Fruit fly (Drosophila melanogaster) whole organism, embryonic: ENCODE results near the gene Dpp10.

ENCODE experiments used
- Ada2b ChIP-seq: fragments of 200-800 bp; sonication (Bioruptor generic); IDR thresholded peaks from 2 replicates; pipeline ENCODE4 v1.3.6; 2022; ENCODE audit warnings: missing biosample characterization, missing genetic modification characterization
- Awh ChIP-seq: fragments of 200-800 bp; sonication (Bioruptor generic); IDR thresholded peaks from 2 replicates; pipeline ENCODE4, ENCODE4 v1.3.6; 2022; ENCODE audit warnings: missing biosample characterization, missing genetic modification characterization
- CG11085 ChIP-seq: fragments of 200-800 bp; sonication (Bioruptor generic); IDR thresholded peaks from 2 replicates; pipeline ENCODE4 v1.3.6; 2022; ENCODE audit warnings: missing biosample characterization, missing genetic modification characterization
- CG11560 ChIP-seq: fragments of 200-800 bp; sonication (Bioruptor generic); IDR thresholded peaks from 3 replicates; pipeline ENCODE4 v1.3.6; 2022; ENCODE audit warnings: missing biosample characterization, missing genetic modification characterization
- CG12071 ChIP-seq: fragments of 200-800 bp; sonication (Bioruptor generic); optimal IDR thresholded peaks from 3 replicates; lab custom pipeline; 2018; ENCODE audit warnings: missing biosample characterization, mild to moderate bottlenecking, missing genetic modification characterization
- CG12104 ChIP-seq: fragments of 200-800 bp; sonication (Bioruptor generic); optimal IDR thresholded peaks from 3 replicates; lab custom pipeline; 2016; ENCODE audit warnings: missing biosample characterization, missing genetic modification characterization
- CG1233 ChIP-seq: fragments of 200-800 bp; sonication (Bioruptor generic); optimal IDR thresholded peaks from 4 replicates; lab custom pipeline; 2018; ENCODE audit warnings: missing biosample characterization, mild to moderate bottlenecking, missing genetic modification characterization
- CG15073 ChIP-seq: fragments of 200-800 bp; sonication (Bioruptor generic); optimal IDR thresholded peaks from 2 replicates; lab custom pipeline; 2016; ENCODE audit warnings: missing biosample characterization, missing genetic modification characterization
- CG1832 ChIP-seq: fragments of 200-800 bp; sonication (Bioruptor generic); optimal IDR thresholded peaks from 2 replicates; lab custom pipeline; 2017; ENCODE audit warnings: missing biosample characterization, mild to moderate bottlenecking, missing genetic modification characterization, inconsistent platforms
- CG18619 ChIP-seq: fragments of 200-800 bp; sonication (Bioruptor generic); optimal IDR thresholded peaks from 3 replicates; lab custom pipeline; 2017; ENCODE audit warnings: missing biosample characterization, mild to moderate bottlenecking, missing genetic modification characterization
- CG2678 ChIP-seq: fragments of 200-800 bp; sonication (Bioruptor generic); optimal IDR thresholded peaks from 3 replicates; lab custom pipeline; 2019; ENCODE audit warnings: missing biosample characterization, mild to moderate bottlenecking, missing genetic modification characterization, moderate library complexity
- CG33557 ChIP-seq: fragments of 200-800 bp; sonication (Bioruptor generic); optimal IDR thresholded peaks from 2 replicates; lab custom pipeline; 2019; ENCODE audit warnings: missing biosample characterization, mild to moderate bottlenecking, missing genetic modification characterization, moderate library complexity
- CG34422 ChIP-seq: fragments of 200-800 bp; sonication (Bioruptor generic); IDR thresholded peaks from 3 replicates; pipeline ENCODE4 v1.3.6; 2022; ENCODE audit warnings: missing biosample characterization, missing genetic modification characterization
- CG8359 ChIP-seq: fragments of 200-800 bp; sonication (Bioruptor generic); optimal IDR thresholded peaks from 2 replicates; lab custom pipeline; 2017; ENCODE audit warnings: missing biosample characterization, mild to moderate bottlenecking, missing genetic modification characterization, borderline replicate concordance
- CG9727 ChIP-seq: fragments of 200-800 bp; sonication (Bioruptor generic); optimal IDR thresholded peaks from 3 replicates; lab custom pipeline; 2017; ENCODE audit warnings: missing biosample characterization, mild to moderate bottlenecking, missing genetic modification characterization
- CG9797 ChIP-seq: fragments of 200-800 bp; sonication (Bioruptor generic); optimal IDR thresholded peaks from 3 replicates; lab custom pipeline; 2018; ENCODE audit warnings: missing biosample characterization, mild to moderate bottlenecking, missing genetic modification characterization
- Chrac-16 ChIP-seq: fragments of 200-800 bp; sonication (Bioruptor generic); optimal IDR thresholded peaks from 3 replicates; lab custom pipeline; 2016; ENCODE audit warnings: missing biosample characterization, missing genetic modification characterization
- Fer1 ChIP-seq: fragments of 200-800 bp; sonication (Bioruptor generic); optimal IDR thresholded peaks from 2 replicates; lab custom pipeline; 2017; ENCODE audit warnings: missing biosample characterization, mild to moderate bottlenecking, missing genetic modification characterization
- Fer3 ChIP-seq: fragments of 200-800 bp; sonication (Bioruptor generic); optimal IDR thresholded peaks from 2 replicates; lab custom pipeline; 2018; ENCODE audit warnings: missing biosample characterization, mild to moderate bottlenecking, missing genetic modification characterization, moderate library complexity
- Gug ChIP-seq: fragments of 200-800 bp; sonication (Bioruptor generic); IDR thresholded peaks from 4 replicates; pipeline ENCODE4 v1.3.6; 2022; ENCODE audit warnings: missing biosample characterization, missing genetic modification characterization
- Hmr ChIP-seq: fragments of 200-800 bp; sonication (Bioruptor generic); optimal IDR thresholded peaks from 3 replicates; lab custom pipeline; 2017; ENCODE audit warnings: mild to moderate bottlenecking, missing biosample characterization, missing genetic modification reagents, missing genetic modification characterization
- NC2β ChIP-seq: fragments of 200-800 bp; sonication (Bioruptor generic); optimal IDR thresholded peaks from 2 replicates; lab custom pipeline; 2016; ENCODE audit warnings: missing biosample characterization, missing genetic modification characterization
- Nf-YC ChIP-seq: fragments of 200-800 bp; optimal IDR thresholded peaks from 3 replicates; lab custom pipeline; 2019; ENCODE audit warnings: missing biosample characterization, mild to moderate bottlenecking, missing genetic modification characterization, moderate library complexity
- Poxn ChIP-seq: fragments of 200-800 bp; sonication (Bioruptor generic); IDR thresholded peaks from 2 replicates; pipeline ENCODE4 v1.3.6; 2022; ENCODE audit warnings: missing biosample characterization, missing genetic modification characterization
- ac ChIP-seq: fragments of 200-800 bp; sonication (Bioruptor generic); optimal IDR thresholded peaks from 3 replicates; lab custom pipeline; 2017; ENCODE audit warnings: missing biosample characterization, mild to moderate bottlenecking, missing genetic modification characterization
- bigmax ChIP-seq: fragments of 200-800 bp; sonication (Bioruptor generic); optimal IDR thresholded peaks from 2 replicates; lab custom pipeline; 2018; ENCODE audit warnings: missing biosample characterization, mild to moderate bottlenecking, missing genetic modification characterization
- btn ChIP-seq: fragments of 200-800 bp; sonication (Bioruptor generic); optimal IDR thresholded peaks from 2 replicates; lab custom pipeline; 2016; ENCODE audit warnings: missing biosample characterization, missing genetic modification characterization
- chinmo ChIP-seq: fragments of 200-800 bp; sonication (Bioruptor generic); IDR thresholded peaks from 4 replicates; pipeline ENCODE4 v1.3.6; 2022; ENCODE audit warnings: missing biosample characterization, missing genetic modification characterization; ENCODE audit not compliant: partially characterized antibody
- ci ChIP-seq: fragments of 200-800 bp; sonication (Bioruptor generic); IDR thresholded peaks from 3 replicates; pipeline ENCODE4 v1.3.6; 2022; ENCODE audit warnings: missing biosample characterization, missing genetic modification characterization
- da ChIP-seq: fragments of 200-800 bp; sonication (Bioruptor generic); optimal IDR thresholded peaks from 2 replicates; lab custom pipeline; 2016; ENCODE audit warnings: missing biosample characterization, missing genetic modification characterization
- dan ChIP-seq: fragments of 200-800 bp; sonication (Bioruptor generic); IDR thresholded peaks from 2 replicates; pipeline ENCODE4 v1.3.6; 2022; ENCODE audit warnings: missing biosample characterization, missing genetic modification characterization
- dm ChIP-seq: fragments of 200-800 bp; sonication (Bioruptor generic); optimal IDR thresholded peaks from 3 replicates; lab custom pipeline; 2016; ENCODE audit warnings: missing biosample characterization, missing genetic modification characterization
- esg ChIP-seq: fragments of 200-800 bp; sonication (Bioruptor generic); conservative IDR thresholded peaks from 2 replicates; pipeline ENCODE4 v1.3.6; 2022; ENCODE audit warnings: missing biosample characterization, missing genetic modification characterization
- fd102C ChIP-seq: fragments of 200-800 bp; sonication (Bioruptor generic); optimal IDR thresholded peaks from 2 replicates; lab custom pipeline; 2018; ENCODE audit warnings: missing biosample characterization, mild to moderate bottlenecking, missing genetic modification characterization, moderate library complexity
- fd3F ChIP-seq: fragments of 200-800 bp; sonication (Bioruptor generic); optimal IDR thresholded peaks from 2 replicates; lab custom pipeline; 2018; ENCODE audit warnings: missing biosample characterization, mild to moderate bottlenecking, missing genetic modification characterization, moderate library complexity
- ftz-f1 ChIP-seq: fragments of 200-800 bp; sonication (Bioruptor generic); optimal IDR thresholded peaks from 2 replicates; lab custom pipeline; 2016; ENCODE audit warnings: missing biosample characterization, missing genetic modification characterization
- gcm ChIP-seq: fragments of 200-800 bp; sonication (Bioruptor generic); optimal IDR thresholded peaks from 2 replicates; lab custom pipeline; 2019; ENCODE audit warnings: missing biosample characterization, mild to moderate bottlenecking, missing genetic modification characterization, moderate library complexity
- jumu ChIP-seq: fragments of 200-800 bp; sonication (Bioruptor generic); optimal IDR thresholded peaks from 3 replicates; lab custom pipeline; 2016; ENCODE audit warnings: missing biosample characterization, missing genetic modification characterization
- klu ChIP-seq: fragments of 200-800 bp; sonication (Bioruptor generic); IDR thresholded peaks from 2 replicates; pipeline ENCODE4 v1.3.6; 2022; ENCODE audit warnings: missing biosample characterization, missing genetic modification characterization
- kni ChIP-seq: fragments of 200-800 bp; sonication (Bioruptor generic); optimal IDR thresholded peaks from 3 replicates; lab custom pipeline; 2017; ENCODE audit warnings: mild to moderate bottlenecking, missing biosample characterization, missing genetic modification reagents, missing genetic modification characterization
- lov ChIP-seq, 2 experiments: fragments of 200-800 bp in 1 of 2; fragments of >200 bp in 1 of 2; sonication (Bioruptor generic) in 1 of 2; IDR thresholded peaks in 1 of 2; optimal IDR thresholded peaks in 1 of 2; 2 replicates in 1 of 2; 3 replicates in 1 of 2; pipeline versions ENCODE4 v1.3.6 to Lab custom; 2017 to 2022; ENCODE audit warnings: missing biosample characterization in 1 of 2, missing genetic modification characterization in 1 of 2
- nerfin-2 ChIP-seq: fragments of 200-800 bp; sonication (Bioruptor generic); IDR thresholded peaks from 2 replicates; pipeline ENCODE4 v1.3.6; 2022; ENCODE audit warnings: missing biosample characterization, missing genetic modification characterization; ENCODE audit not compliant: partially characterized antibody
- onecut ChIP-seq: fragments of 200-800 bp; sonication (Bioruptor generic); IDR thresholded peaks from 2 replicates; pipeline ENCODE4 v1.3.6; 2022; ENCODE audit warnings: missing biosample characterization, missing genetic modification characterization
- sima ChIP-seq: fragments of 200-800 bp; sonication (Bioruptor generic); optimal IDR thresholded peaks from 2 replicates; lab custom pipeline; 2016; ENCODE audit warnings: missing biosample characterization, missing genetic modification characterization
- sob ChIP-seq: fragments of 200-800 bp; sonication (Bioruptor generic); IDR thresholded peaks from 2 replicates; pipeline ENCODE4 v1.3.6; 2022; ENCODE audit warnings: missing biosample characterization, missing genetic modification characterization
- tap ChIP-seq: fragments of 200-800 bp; optimal IDR thresholded peaks from 3 replicates; lab custom pipeline; 2019; ENCODE audit warnings: missing biosample characterization, mild to moderate bottlenecking, missing genetic modification characterization, moderate library complexity
- tup ChIP-seq: fragments of 200-800 bp; sonication (Bioruptor generic); optimal IDR thresholded peaks from 2 replicates; lab custom pipeline; 2016; ENCODE audit warnings: missing biosample characterization, mild to moderate bottlenecking, missing genetic modification characterization, moderate library complexity
- unpg ChIP-seq: fragments of 200-800 bp; sonication (Bioruptor generic); optimal IDR thresholded peaks from 3 replicates; lab custom pipeline; 2018; ENCODE audit warnings: missing biosample characterization, mild to moderate bottlenecking, missing genetic modification characterization, moderate library complexity
- vvl ChIP-seq: fragments of 200-800 bp; sonication (Bioruptor generic); IDR thresholded peaks from 2 replicates; pipeline ENCODE4 v1.3.6; 2022; ENCODE audit warnings: missing biosample characterization, missing genetic modification characterization
- zf30C ChIP-seq: fragments of 200-800 bp; sonication (Bioruptor generic); optimal IDR thresholded peaks from 3 replicates; lab custom pipeline; 2018; ENCODE audit warnings: missing biosample characterization, mild to moderate bottlenecking, missing genetic modification characterization

Gene Dpp10

dm6 chr2L:6649085-6649754 lies 48.4 kb upstream of the Dpp10 start, which contains the start of the genes CG31635 and Tango1 (continued):
- TF ChIP-seq CG11085 (GFP tag; lab: Robert Waterston, UW) (no peak), CG12104 (GFP tag; lab: Kevin White, UChicago) (no peak), CG33557 (GFP tag; lab: Kevin White, UChicago) (no peak), lov (optimal IDR thresholded peaks at IDR 0.05; lab: Kevin White, UChicago) (no peak), lov (GFP tag; IDR thresholded peaks at IDR 0.05; lab: Robert Waterston, UW) (no peak), ac (GFP tag; lab: Kevin White, UChicago) (no peak), CG12071 (GFP tag; lab: Kevin White, UChicago) (no peak), klu (GFP tag; lab: Robert Waterston, UW) (no peak), Nf-YC (no peak), fd102C (no peak), Chrac-16 (no peak), vvl (GFP tag; lab: Robert Waterston, UW) (peak; percentile 62), sob (GFP tag; lab: Robert Waterston, UW) (no peak), ftz-f1 (GFP tag; lab: Kevin White, UChicago) (peak; percentile 40), Gug (GFP tag; lab: Robert Waterston, UW) (no peak), btn (GFP tag; lab: Kevin White, UChicago) (no peak), ci (GFP tag; lab: Robert Waterston, UW) (no peak), CG34422 (peak; percentile 46; the same call in 1 of the 3 replicates), CG18619 (no peak), CG15073 (GFP tag; lab: Kevin White, UChicago) (no peak), esg (GFP tag; lab: Robert Waterston, UW) (no peak), jumu (GFP tag; lab: Kevin White, UChicago) (peak; percentile 24), Awh (no peak), CG8359 (no peak), sima (no peak), Poxn (no peak), dan (no peak), unpg (GFP tag; lab: Kevin White, UChicago) (no peak), fd3F (GFP tag; lab: Kevin White, UChicago) (no peak), dm (GFP tag; lab: Kevin White, UChicago) (no peak), NC2β (no peak), CG11560 (tag; lab: Robert Waterston, UW) (no peak), tup (GFP tag; lab: Kevin White, UChicago) (no peak), CG2678 (tag; lab: Kevin White, UChicago) (no peak), CG1233 (GFP tag; lab: Kevin White, UChicago) (no peak), zf30C (GFP tag; lab: Kevin White, UChicago) (no peak), bigmax (GFP tag; lab: Kevin White, UChicago) (no peak), gcm (GFP tag; lab: Kevin White, UChicago) (no peak), da (no peak), CG9727 (GFP tag; lab: Kevin White, UChicago) (no peak), Hmr (GFP tag; lab: Kevin White, UChicago) (no peak), onecut (GFP tag; lab: Robert Waterston, UW) (no peak), nerfin-2 (GFP tag; lab: Robert Waterston, UW) (no peak), kni (GFP tag; lab: Kevin White, UChicago) (no peak), Fer1 (GFP tag; lab: Kevin White, UChicago) (peak; percentile 34), CG9797 (GFP tag; lab: Kevin White, UChicago) (peak; percentile 97), CG1832 (GFP tag; lab: Kevin White, UChicago) (no peak), Fer3 (tag; lab: Kevin White, UChicago) (no peak), chinmo (GFP tag; lab: Robert Waterston, UW) (no peak), Ada2b (GFP tag; lab: Robert Waterston, UW) (no peak), tap (tag; lab: Kevin White, UChicago) (no peak)
